Worm (Caenorhabditis elegans): Measurements from ENCODE around the gene C43D7.7.
"Not testable (repeated sequence)": the region's sequence is repeated elsewhere in the genome, so short reads cannot be mapped to it uniquely, and the experiment has no call there.

C43D7.7 gene

ce11 chrV:19317058-19317457, 2.3 kb downstream of the C43D7.7 start, which contains the start of gene srh-208:
Gene srh-208, plus strand, starts transcription at chrV:19317358.
- not testable (repeated sequence) for TF ChIP-seq zag-1 (tag; optimal IDR thresholded peaks at IDR 0.05); zfp-2 (tag; optimal IDR thresholded peaks at IDR 0.05); ctbp-1 (GFP tag; IDR thresholded peaks at IDR 0.05)

- TF ChIP-seq nhr-42 (GFP tag; IDR thresholded peaks at IDR 0.05), result no peak
- no peak for TF ChIP-seq unc-62 (GFP tag; optimal IDR thresholded peaks at IDR 0.05 in 1 of 2)
- TF ChIP-seq unc-62 (tag; optimal IDR thresholded peaks at IDR 0.05), result no peak
- TF ChIP-seq nhr-6 (tag; optimal IDR thresholded peaks at IDR 0.05), result no peak
- no peak for TF ChIP-seq spr-1 (tag; optimal IDR thresholded peaks at IDR 0.05)
- TF ChIP-seq T26A8.4 (GFP tag; IDR thresholded peaks at IDR 0.05), result no peak
- TF ChIP-seq fos-1 (tag; optimal IDR thresholded peaks at IDR 0.05), result no peak
- TF ChIP-seq vab-7 (GFP tag; IDR thresholded peaks at IDR 0.05), result no peak
- TF ChIP-seq R02D3.7 (tag; optimal IDR thresholded peaks at IDR 0.05), result no peak
- no peak for TF ChIP-seq lin-13 (GFP tag; optimal IDR thresholded peaks at IDR 0.05)
- no peak for TF ChIP-seq aly-2 (tag; optimal IDR thresholded peaks at IDR 0.05)
- TF ChIP-seq saeg-2 (GFP tag; IDR thresholded peaks at IDR 0.05), result no peak
- TF ChIP-seq hlh-11 (tag; optimal IDR thresholded peaks at IDR 0.05), result no peak
- TF ChIP-seq Y75B8A.6 (GFP tag; IDR thresholded peaks at IDR 0.05), result no peak
- TF ChIP-seq mdl-1 (tag; optimal IDR thresholded peaks at IDR 0.05), result no peak
- TF ChIP-seq arid-1 (GFP tag; conservative IDR thresholded peaks at IDR 0.05), result no peak
- no peak for TF ChIP-seq ZK337.2 (GFP tag; IDR thresholded peaks at IDR 0.05)
- no peak for TF ChIP-seq lin-29 (GFP tag; IDR thresholded peaks at IDR 0.05)
- no peak for TF ChIP-seq lin-39 (tag; optimal IDR thresholded peaks at IDR 0.05)
- no peak for TF ChIP-seq dve-1 (tag; optimal IDR thresholded peaks at IDR 0.05; ENCODE audit: insufficient read depth)
Observed at ce11 chrV:19312975-19313374, 6.3 kb downstream of the C43D7.7 start, which contains the start of gene fbxb-64. Gene fbxb-64, plus strand, starts transcription at chrV:19313275.

ce11 chrV:19311391-19311790, 7.9 kb downstream of the C43D7.7 start, which contains the start of gene C43D7.8:
Gene C43D7.8, minus strand, starts transcription at chrV:19311491.
- TF ChIP-seq Y105C5A.15 (GFP tag; IDR thresholded peaks at IDR 0.05), result no peak
- TF ChIP-seq duxl-1 (tag; optimal IDR thresholded peaks at IDR 0.05; ENCODE audit: poor library complexity), result no peak
- TF ChIP-seq ZK546.5 (tag; optimal IDR thresholded peaks at IDR 0.05), result no peak
- TF ChIP-seq ceh-44 (GFP tag; IDR thresholded peaks at IDR 0.05), result no peak
- no peak for TF ChIP-seq madf-9 (GFP tag; conservative IDR thresholded peaks at IDR 0.05)
- no peak for TF ChIP-seq hmg-1.1 (GFP tag; IDR thresholded peaks at IDR 0.05)
- TF ChIP-seq nhr-42 (GFP tag; IDR thresholded peaks at IDR 0.05), result no peak
- TF ChIP-seq mep-1 (tag; optimal IDR thresholded peaks at IDR 0.05), result no peak
- TF ChIP-seq nhr-6 (tag; optimal IDR thresholded peaks at IDR 0.05), result no peak
- no peak for TF ChIP-seq jun-1 (tag; optimal IDR thresholded peaks at IDR 0.05)
- no peak for TF ChIP-seq F37D6.2 (tag; optimal IDR thresholded peaks at IDR 0.05)
- no peak for TF ChIP-seq daf-19 (GFP tag; conservative IDR thresholded peaks at IDR 0.05)
- TF ChIP-seq daf-12 (tag; optimal IDR thresholded peaks at IDR 0.05), result no peak
- TF ChIP-seq rbr-2 (tag; optimal IDR thresholded peaks at IDR 0.05), result no peak
- no peak for TF ChIP-seq snpc-1.2 (GFP tag; IDR thresholded peaks at IDR 0.05)
- TF ChIP-seq sdz-12 (GFP tag; optimal IDR thresholded peaks at IDR 0.05), result no peak
- no peak for TF ChIP-seq zip-2 (tag; optimal IDR thresholded peaks at IDR 0.05)
- TF ChIP-seq nhr-76 (tag; optimal IDR thresholded peaks at IDR 0.05), result no peak
- TF ChIP-seq dve-1 (tag; optimal IDR thresholded peaks at IDR 0.05; ENCODE audit: insufficient read depth), result no peak
